Worm (Caenorhabditis elegans) whole organism, L4/young adult: ENCODE results near the gene chtb-2.

Experiments
- W03F9.2 ChIP-seq: fragments of 150-350 bp; optimal IDR thresholded peaks from 2 replicates; lab custom pipeline; 2014; ENCODE audit warnings: missing biosample characterization, missing genetic modification characterization
- dao-5 ChIP-seq: sonication (generic microtip); optimal IDR thresholded peaks from 2 replicates; lab custom pipeline; 2016; ENCODE audit warnings: missing genotype, missing genetic modification characterization, moderate library complexity, missing compliant biosample characterization
- him-1 ChIP-seq: sonication (generic microtip); optimal IDR thresholded peaks from 2 replicates; lab custom pipeline; 2016; ENCODE audit warnings: missing genotype, missing genetic modification reagents, missing genetic modification characterization, missing compliant biosample characterization

The chtb-2 gene

ce11 chrIII:6500032-6500564 is 17.1 kb downstream of the chtb-2 start, which contains the start of gene F23F12.3:
F23F12.3 (plus strand) TSS chrIII:6500514.
- TF ChIP-seq dao-5 (tag; lab: Kevin White, UChicago) (no peak), him-1 (tag; lab: Kevin White, UChicago) (no peak), W03F9.2 (tag; lab: Kevin White, UChicago) (no peak)

DNA sequence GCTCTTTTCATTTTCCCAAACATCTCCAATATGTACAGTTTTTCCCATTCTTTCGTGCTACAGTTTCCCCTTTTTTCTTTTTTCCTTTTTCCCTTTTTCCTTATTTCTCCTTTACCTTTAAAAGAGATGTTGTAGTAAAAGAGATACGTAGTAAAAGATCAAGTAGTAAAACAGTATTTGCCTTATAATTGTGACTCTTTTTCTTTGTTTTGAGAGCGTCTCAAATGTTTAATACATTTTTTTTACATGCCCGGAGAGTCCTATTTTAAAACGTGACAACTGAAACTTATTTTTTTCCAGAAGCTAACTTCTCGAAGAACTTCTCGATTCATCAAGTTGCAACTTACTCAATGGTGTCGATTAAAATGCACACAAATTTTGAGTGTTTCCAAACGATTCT is 24.8 kb downstream of the chtb-2 start, which contains the start of gene F23F12.12:
TSS of gene F23F12.12 (plus strand) at position 301 of the 400 bp plus-strand sequence.
- TF ChIP-seq dao-5 (tag; lab: Kevin White, UChicago) = no peak
- no peak for TF ChIP-seq him-1 (tag; lab: Kevin White, UChicago)
- no peak for TF ChIP-seq W03F9.2 (tag; lab: Kevin White, UChicago)

- no peak for TF ChIP-seq W03F9.2 (tag; lab: Kevin White, UChicago)
- TF ChIP-seq dao-5 (tag; lab: Kevin White, UChicago) = no peak
- TF ChIP-seq him-1 (tag; lab: Kevin White, UChicago) = no peak
Measured at ce11 chrIII:6508327-6508726, 25.3 kb downstream of the chtb-2 start.

ce11 chrIII:6509301-6509700 is 26.3 kb downstream of the chtb-2 start:
- TF ChIP-seq him-1 (tag; lab: Kevin White, UChicago) (no peak), W03F9.2 (tag; lab: Kevin White, UChicago) (no peak)

DNA sequence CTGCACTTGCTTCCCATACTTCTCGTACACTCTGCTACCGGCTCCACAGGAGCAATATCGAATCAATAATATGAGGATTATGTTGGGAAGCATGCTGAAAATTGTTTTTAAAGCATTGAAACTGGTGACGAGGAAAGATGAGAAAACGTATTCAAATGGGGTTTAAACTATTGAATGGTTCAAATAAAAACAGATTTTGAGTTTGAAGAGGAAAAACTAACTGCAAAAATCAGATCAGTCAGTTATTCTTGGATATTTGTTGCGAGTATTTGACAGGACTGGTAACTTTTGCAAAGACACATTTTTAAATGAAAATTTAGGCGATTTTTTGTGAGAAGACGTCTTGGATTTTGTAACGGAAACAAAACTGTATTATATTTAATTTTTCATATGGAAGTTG is 31.7 kb downstream of the chtb-2 start, which contains the start of gene acr-5:
TSS of gene acr-5 (minus strand) at position 101 of the 400 bp plus-strand sequence.
- TF ChIP-seq dao-5 (tag; lab: Kevin White, UChicago) (no peak), him-1 (tag; lab: Kevin White, UChicago) (no peak), W03F9.2 (tag; lab: Kevin White, UChicago) (no peak)

DNA sequence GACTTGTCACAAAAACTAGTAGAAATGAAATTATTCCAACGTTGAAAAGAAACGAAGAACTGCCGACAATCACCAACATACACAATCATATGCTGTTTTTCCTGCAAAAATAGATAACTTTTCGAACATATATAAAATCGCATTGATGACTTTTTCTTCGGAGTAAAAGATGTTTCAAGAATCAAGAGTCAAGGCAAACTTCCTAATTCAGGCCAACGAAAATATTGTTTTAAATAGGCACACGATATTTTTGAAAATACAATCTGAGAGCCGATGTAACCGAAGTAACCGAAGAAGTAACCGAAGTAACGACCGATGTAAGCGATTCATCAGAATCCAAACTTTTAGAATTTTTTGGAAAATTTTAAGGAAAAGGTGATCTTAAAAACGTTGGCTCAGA is 36.9 kb downstream of the chtb-2 start, which contains the start of gene C09E7.10:
TSS of gene C09E7.10 (minus strand) at position 101 of the 400 bp plus-strand sequence.
- TF ChIP-seq dao-5 (tag; lab: Kevin White, UChicago) (no peak), him-1 (tag; lab: Kevin White, UChicago) (no peak), W03F9.2 (tag; lab: Kevin White, UChicago) (no peak)

ce11 chrIII:6525557-6525956 is 42.5 kb downstream of the chtb-2 start, which contains the start of gene oig-1:
oig-1 (minus strand) TSS chrIII:6525657.
- no peak for TF ChIP-seq W03F9.2 (tag; lab: Kevin White, UChicago)
- no peak for TF ChIP-seq dao-5 (tag; lab: Kevin White, UChicago)
- no peak for TF ChIP-seq him-1 (tag; lab: Kevin White, UChicago)

DNA sequence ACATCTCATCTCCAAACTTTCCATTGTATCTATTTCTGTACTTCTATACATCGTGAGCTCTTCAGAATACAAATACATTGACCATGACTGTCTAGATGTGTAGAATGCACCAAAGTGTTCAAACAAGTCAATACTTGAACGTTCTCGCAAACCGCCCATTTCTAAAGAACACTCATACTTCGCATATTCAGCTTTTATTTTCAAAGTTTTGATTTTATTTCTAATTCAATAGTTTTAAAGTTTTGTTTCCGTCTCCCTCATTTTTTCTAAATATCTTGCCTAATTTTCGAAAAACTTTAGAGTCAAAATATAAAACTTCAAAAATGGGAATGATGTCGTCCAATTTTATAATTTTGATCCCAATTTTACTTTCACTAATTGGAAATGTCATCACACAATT is 44.9 kb downstream of the chtb-2 start, which contains the start of gene pqn-10:
TSS of gene pqn-10 (plus strand) at position 301 of the 400 bp plus-strand sequence.
- TF ChIP-seq dao-5 (tag; lab: Kevin White, UChicago) = no peak
- TF ChIP-seq W03F9.2 (tag; lab: Kevin White, UChicago) = no peak
- no peak for TF ChIP-seq him-1 (tag; lab: Kevin White, UChicago)

ce11 chrIII:6531099-6531498 is 48.1 kb downstream of the chtb-2 start, which contains the start of gene C09E7.11:
C09E7.11 (plus strand) TSS chrIII:6531399.
- TF ChIP-seq W03F9.2 (tag; lab: Kevin White, UChicago) (no peak), him-1 (tag; lab: Kevin White, UChicago) (no peak), dao-5 (tag; lab: Kevin White, UChicago) (no peak)

- no peak for TF ChIP-seq W03F9.2 (tag; lab: Kevin White, UChicago)
- TF ChIP-seq dao-5 (tag; lab: Kevin White, UChicago) = no peak
- TF ChIP-seq him-1 (tag; lab: Kevin White, UChicago) = no peak
Measured at ce11 chrIII:6532647-6533046, 49.6 kb downstream of the chtb-2 start, which contains the start of gene srxa-5. srxa-5 (plus strand) TSS chrIII:6532947.

ce11 chrIII:6536945-6537568 is 54.0 kb downstream of the chtb-2 start, which contains the start of gene C09E7.4:
C09E7.4 (minus strand) TSS chrIII:6536995.
- TF ChIP-seq dao-5 (tag; lab: Kevin White, UChicago) (no peak), W03F9.2 (tag; lab: Kevin White, UChicago) (no peak), him-1 (tag; lab: Kevin White, UChicago) (no peak)
